Worm (Caenorhabditis elegans): ENCODE data around the gene acl-4.

- no peak for TF ChIP-seq mls-2 (tag; optimal IDR thresholded peaks at IDR 0.05)
- no peak for TF ChIP-seq nhr-76 (tag; optimal IDR thresholded peaks at IDR 0.05)
Observed at ce11 chrX:2084988-2085387, 14.7 kb upstream of the acl-4 start, which contains the start of gene F49H12.2.
